Fruit fly (Drosophila melanogaster) whole organism, adult: Measurements from ENCODE around the gene CG34297.

Experiments used
- CG11617 ChIP-seq: fragments of 200-800 bp; sonication (Bioruptor generic); optimal IDR thresholded peaks from 2 replicates; lab custom pipeline; 2017; ENCODE audit warnings: mild to moderate bottlenecking, missing biosample characterization, missing genetic modification reagents, missing genetic modification characterization
- CG12768 ChIP-seq: fragments of 200-800 bp; sonication (Bioruptor generic); optimal IDR thresholded peaks from 2 replicates; lab custom pipeline; 2017; ENCODE audit warnings: missing biosample characterization, missing genetic modification characterization, mild to moderate bottlenecking, moderate library complexity, missing genetic modification reagents
- CG14711 ChIP-seq: fragments of 200-800 bp; sonication (Bioruptor generic); optimal IDR thresholded peaks from 2 replicates; lab custom pipeline; 2018; ENCODE audit warnings: missing biosample characterization, mild to moderate bottlenecking, missing genetic modification characterization, moderate library complexity
- CG1620 ChIP-seq: fragments of 200-800 bp; sonication (Bioruptor generic); optimal IDR thresholded peaks from 2 replicates; lab custom pipeline; 2016; ENCODE audit warnings: missing biosample characterization, missing genetic modification characterization
- CG33017 ChIP-seq: fragments of 200-800 bp; sonication (Bioruptor generic); optimal IDR thresholded peaks from 2 replicates; lab custom pipeline; 2018; ENCODE audit warnings: missing biosample characterization, mild to moderate bottlenecking, missing genetic modification characterization, moderate library complexity
- CG5204 ChIP-seq: fragments of 200-800 bp; sonication (Bioruptor generic); optimal IDR thresholded peaks from 2 replicates; lab custom pipeline; 2016; ENCODE audit warnings: missing biosample characterization, missing genetic modification characterization
- CG7045 ChIP-seq: fragments of 200-800 bp; sonication (Bioruptor generic); optimal IDR thresholded peaks from 2 replicates; lab custom pipeline; 2017; ENCODE audit warnings: missing biosample characterization, mild to moderate bottlenecking, missing genetic modification characterization
- CG7101 ChIP-seq: fragments of 200-800 bp; sonication (Bioruptor generic); optimal IDR thresholded peaks from 2 replicates; lab custom pipeline; 2018; ENCODE audit warnings: missing biosample characterization, mild to moderate bottlenecking, missing genetic modification characterization, moderate library complexity
- Clk ChIP-seq: fragments of 200-800 bp; sonication (Bioruptor generic); optimal IDR thresholded peaks from 2 replicates; lab custom pipeline; 2017; ENCODE audit warnings: missing biosample characterization, missing genetic modification characterization
- Crg-1 ChIP-seq: fragments of 200-800 bp; sonication (Bioruptor generic); optimal IDR thresholded peaks from 2 replicates; lab custom pipeline; 2016; ENCODE audit warnings: missing biosample characterization, missing genetic modification characterization
- Hr96 ChIP-seq: fragments of 200-800 bp; sonication (Bioruptor generic); optimal IDR thresholded peaks from 2 replicates; lab custom pipeline; 2016; ENCODE audit warnings: missing biosample characterization, missing genetic modification characterization
- bab1 ChIP-seq: fragments of 200-800 bp; sonication (Bioruptor generic); optimal IDR thresholded peaks from 3 replicates; lab custom pipeline; 2019; ENCODE audit warnings: missing biosample characterization, mild to moderate bottlenecking, missing genetic modification characterization, moderate library complexity
- cic ChIP-seq: fragments of 200-800 bp; sonication (Bioruptor generic); optimal IDR thresholded peaks from 2 replicates; lab custom pipeline; 2017; ENCODE audit warnings: missing biosample characterization, mild to moderate bottlenecking, missing genetic modification characterization, moderate library complexity
- cnc ChIP-seq, 2 experiments: fragments of >200 bp; optimal IDR thresholded peaks; 2 replicates each; lab custom pipeline; 2017
- kay ChIP-seq: fragments of 200-800 bp; sonication (Bioruptor generic); peaks from one replicate; lab custom pipeline; 2016; ENCODE audit warnings: missing biosample characterization, missing genetic modification characterization, borderline replicate concordance
- ovo ChIP-seq: fragments of 200-800 bp; sonication (Bioruptor generic); optimal IDR thresholded peaks from 2 replicates; lab custom pipeline; 2016; ENCODE audit warnings: missing biosample characterization, missing genetic modification characterization
- pad ChIP-seq: fragments of 200-800 bp; sonication (Bioruptor generic); optimal IDR thresholded peaks from 3 replicates; lab custom pipeline; 2017; ENCODE audit warnings: missing biosample characterization, missing genetic modification characterization, mild to moderate bottlenecking, moderate library complexity, missing genetic modification reagents
- tj ChIP-seq: fragments of 200-800 bp; sonication (Bioruptor generic); optimal IDR thresholded peaks from 3 replicates; lab custom pipeline; 2017; ENCODE audit warnings: missing biosample characterization, mild to moderate bottlenecking, missing genetic modification characterization, moderate library complexity
- toe ChIP-seq: fragments of 200-800 bp; sonication (Bioruptor generic); optimal IDR thresholded peaks from 2 replicates; lab custom pipeline; 2016; ENCODE audit warnings: missing biosample characterization, missing genetic modification characterization

CG34297 gene

DNA sequence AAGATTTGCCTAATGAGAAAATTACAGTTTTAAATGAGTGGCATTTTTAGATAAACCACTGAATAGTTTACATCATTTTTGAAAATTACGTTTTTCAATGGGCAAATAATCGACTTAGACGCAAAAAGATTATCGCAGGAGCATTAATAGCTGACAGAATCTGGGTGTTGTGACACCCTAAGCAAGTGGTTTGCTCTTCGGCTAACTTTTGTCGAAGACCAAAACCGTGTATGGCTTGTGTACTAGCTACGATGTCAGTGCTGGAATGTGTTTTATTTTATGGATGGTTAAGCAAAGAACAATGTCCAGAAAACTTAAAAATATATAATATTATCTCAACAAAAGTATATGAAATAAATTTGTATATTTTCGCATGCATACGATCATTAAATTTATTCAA is 38.9 kb downstream of the CG34297 start:
- TF ChIP-seq toe (GFP tag; lab: Kevin White, UChicago) = no peak
- TF ChIP-seq CG5204 (GFP tag; lab: Kevin White, UChicago) = no peak
- TF ChIP-seq kay (GFP tag; lab: Kevin White, UChicago) = no peak
- no peak for TF ChIP-seq ovo (GFP tag; lab: Kevin White, UChicago)
- TF ChIP-seq cnc (optimal IDR thresholded peaks at IDR 0.05; lab: Kevin White, UChicago) = no peak
- no peak for TF ChIP-seq Clk (GFP tag; lab: Kevin White, UChicago)
- no peak for TF ChIP-seq pad
- TF ChIP-seq CG7045 (GFP tag; lab: Kevin White, UChicago) = no peak
- no peak for TF ChIP-seq CG1620 (GFP tag; lab: Kevin White, UChicago)
- no peak for TF ChIP-seq bab1 (GFP tag; lab: Kevin White, UChicago)
- no peak for TF ChIP-seq CG33017 (tag; lab: Kevin White, UChicago)
- no peak for TF ChIP-seq Hr96

DNA sequence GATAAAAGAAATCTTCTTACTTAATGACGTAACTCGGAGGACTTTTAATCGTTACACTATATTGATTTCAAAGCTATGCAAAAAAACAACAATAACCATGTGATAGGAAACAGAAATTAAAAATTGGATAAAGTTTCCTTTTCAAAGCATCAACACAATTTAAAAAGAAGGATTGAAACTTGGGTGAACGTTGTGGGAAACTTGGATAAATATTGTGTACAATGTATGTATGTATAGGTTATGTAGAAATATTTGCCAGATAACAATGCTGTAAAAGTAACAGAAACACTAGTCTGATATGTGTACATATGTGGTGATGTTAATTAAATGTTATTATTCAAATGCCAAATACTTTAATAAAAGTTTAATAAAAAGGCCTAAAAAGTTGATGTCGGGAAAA is 41.5 kb downstream of the CG34297 start:
- TF ChIP-seq tj (GFP tag; lab: Kevin White, UChicago) = no peak
- no peak for TF ChIP-seq CG33017 (tag; lab: Kevin White, UChicago)
- no peak for TF ChIP-seq cnc (optimal IDR thresholded peaks at IDR 0.05; lab: Kevin White, UChicago)

DNA sequence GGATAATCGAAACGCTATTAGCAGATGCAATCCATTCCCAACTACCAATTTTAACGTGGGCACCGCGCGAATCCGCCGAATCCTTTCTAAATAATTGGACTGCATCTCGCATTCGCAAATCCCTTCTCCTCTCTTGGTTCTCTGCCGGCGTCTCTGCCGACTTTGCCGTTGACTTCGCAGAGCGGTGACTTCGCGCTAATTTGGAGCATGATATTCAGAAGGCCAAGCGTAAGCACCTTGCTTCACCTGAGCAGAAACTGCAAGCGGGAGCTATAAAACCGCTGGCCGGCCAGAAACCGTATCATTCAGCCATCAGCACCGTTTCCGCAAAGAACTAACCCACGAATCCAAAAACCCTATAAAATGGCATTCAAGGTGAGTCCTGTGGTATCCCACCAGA is 44.0 kb downstream of the CG34297 start, which contains the start of gene Ccp84Aa:
Ccp84Aa (plus strand) TSS at position 301 of the 400 bp plus-strand sequence.
- no peak for TF ChIP-seq CG1620 (GFP tag; lab: Kevin White, UChicago)

DNA sequence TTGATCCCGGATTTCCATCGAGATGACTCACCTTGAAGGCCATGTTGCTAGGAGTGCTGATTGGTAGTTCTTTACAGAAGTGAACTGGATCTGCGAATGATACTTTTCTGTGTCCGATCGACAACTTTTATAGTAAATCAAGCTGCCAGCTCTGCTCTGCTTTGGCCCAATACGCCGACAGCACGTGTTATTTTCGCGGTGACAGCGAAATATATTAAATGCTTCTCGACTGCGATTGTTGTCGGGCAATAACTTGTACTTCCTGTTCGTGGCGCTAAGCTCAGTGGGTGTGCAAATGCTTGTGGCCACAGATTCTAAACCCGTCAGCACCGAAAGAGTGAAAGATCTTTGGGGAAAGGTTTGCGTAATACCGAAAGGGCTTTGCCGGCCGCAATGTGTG is 45.0 kb downstream of the CG34297 start, which contains the start of gene Ccp84Ab:
Ccp84Ab (minus strand) TSS at position 101 of the 400 bp plus-strand sequence.
- TF ChIP-seq Hr96 (no peak), CG12768 (no peak), bab1 (GFP tag; lab: Kevin White, UChicago) (no peak), toe (GFP tag; lab: Kevin White, UChicago) (no peak), kay (GFP tag; lab: Kevin White, UChicago) (no peak), CG11617 (no peak), pad (no peak), CG1620 (GFP tag; lab: Kevin White, UChicago) (no peak), CG7101 (tag; lab: Kevin White, UChicago) (no peak), CG14711 (tag; lab: Kevin White, UChicago) (no peak), CG5204 (GFP tag; lab: Kevin White, UChicago) (no peak), ovo (GFP tag; lab: Kevin White, UChicago) (no peak), Crg-1 (GFP tag; lab: Kevin White, UChicago) (no peak), tj (GFP tag; lab: Kevin White, UChicago) (no peak), cic (no peak)
